Fruit fly (Drosophila melanogaster): Measurements from ENCODE around the gene hng3.

The hng3 gene

DNA sequence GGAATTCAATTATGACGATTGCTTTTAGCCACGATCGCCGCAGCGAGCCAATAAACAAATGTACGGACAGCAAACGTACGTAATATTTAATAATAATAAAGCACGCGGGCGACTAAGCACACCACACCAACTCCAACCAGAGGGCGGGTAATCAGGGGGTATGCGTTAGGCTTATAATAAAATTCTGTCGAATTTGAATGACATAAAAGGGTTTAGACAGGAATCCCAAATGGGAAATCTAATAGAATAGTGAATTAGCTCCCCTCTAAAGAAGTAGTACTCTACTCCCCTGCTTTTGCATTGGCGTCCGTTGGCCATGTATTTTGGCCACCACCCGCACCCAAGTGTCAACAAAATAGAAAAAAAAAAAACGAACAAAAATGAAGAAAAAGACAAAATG lies 32.9 kb downstream of the hng3 start (continued):
- TF ChIP-seq CG4424 (GFP tag; optimal IDR thresholded peaks at IDR 0.05) (no peak), HLH54F (GFP tag; optimal IDR thresholded peaks at IDR 0.05) (no peak), CG8281 (tag; optimal IDR thresholded peaks at IDR 0.05) (no peak), Sox102F (GFP tag; optimal IDR thresholded peaks at IDR 0.05) (peak; percentile 10), p53 (GFP tag; optimal IDR thresholded peaks at IDR 0.05) (no peak), Bteb2 (GFP tag; optimal IDR thresholded peaks at IDR 0.05) (no peak), Nf-YC (tag; optimal IDR thresholded peaks at IDR 0.05) (no peak), so (GFP tag; IDR thresholded peaks at IDR 0.05) (0 out of 3 replicates have a peak, but pooled peaks have one; percentile 24), CG7928 (GFP tag; optimal IDR thresholded peaks at IDR 0.05) (no peak), CG16813 (GFP tag; IDR thresholded peaks at IDR 0.05; ENCODE audit: partially characterized antibody) (peak; percentile 57; the same call in 2 of the 3 replicates), ash1 (GFP tag; optimal IDR thresholded peaks at IDR 0.05) (no peak), ac (GFP tag; optimal IDR thresholded peaks at IDR 0.05) (no peak), Atf6 (GFP tag; IDR thresholded peaks at IDR 0.05) (peak; percentile 42; the same call in 1 of the 2 replicates), Mad (GFP tag; optimal IDR thresholded peaks at IDR 0.05) (no peak), CG9932 (GFP tag; IDR thresholded peaks at IDR 0.05) (peak; percentile 43; the same call in 1 of the 2 replicates), wek (GFP tag; optimal IDR thresholded peaks at IDR 0.05) (no peak), Pdp1 (GFP tag; optimal IDR thresholded peaks at IDR 0.05) (no peak), CG9876 (GFP tag; optimal IDR thresholded peaks at IDR 0.05) (no peak), MTF-1 (GFP tag; optimal IDR thresholded peaks at IDR 0.05; ENCODE audit: borderline replicate concordance) (no peak), CG10959 (GFP tag; IDR thresholded peaks at IDR 0.05) (no peak), CG10431 (GFP tag; optimal IDR thresholded peaks at IDR 0.05) (no peak), HmgD (GFP tag; optimal IDR thresholded peaks at IDR 0.05) (no peak), fru (optimal IDR thresholded peaks at IDR 0.05) (no peak), ara (GFP tag; IDR thresholded peaks at IDR 0.05) (peak; percentile 20; the same call in 1 of the 2 replicates), dysf (GFP tag; IDR thresholded peaks at IDR 0.05) (peak; percentile 62; the same call in 2 of the 3 replicates), ranshi (GFP tag; IDR thresholded peaks at IDR 0.05) (0 out of 2 replicates have a peak, but pooled peaks have one; percentile 27), CG6272 (GFP tag; IDR thresholded peaks at IDR 0.05) (peak; percentile 48; the same call in 1 of the 2 replicates), Dbx (GFP tag; IDR thresholded peaks at IDR 0.05) (no peak), CG7839 (tag; optimal IDR thresholded peaks at IDR 0.05) (peak; percentile 8), tap (tag; optimal IDR thresholded peaks at IDR 0.05) (no peak), row (GFP tag; IDR thresholded peaks at IDR 0.05) (peak; percentile 43), Dip2 (GFP tag; IDR thresholded peaks at IDR 0.05) (no peak), psq (GFP tag; optimal IDR thresholded peaks at IDR 0.05) (no peak), bab2 (GFP tag; optimal IDR thresholded peaks at IDR 0.05) (no peak), CG2889 (GFP tag; IDR thresholded peaks at IDR 0.05) (no peak), CG2712 (tag; optimal IDR thresholded peaks at IDR 0.05) (no peak), CG13894 (tag; optimal IDR thresholded peaks at IDR 0.05) (no peak), Elba2 (GFP tag; optimal IDR thresholded peaks at IDR 0.05) (no peak), maf-S (GFP tag; optimal IDR thresholded peaks at IDR 0.05) (no peak), run (tag; optimal IDR thresholded peaks at IDR 0.05) (no peak), hth (optimal IDR thresholded peaks at IDR 0.05) (no peak), Hr51 (GFP tag; optimal IDR thresholded peaks at IDR 0.05) (peak in 1 of 2 experiments; percentile 28), sens (GFP tag) (peak; percentile 41), D (optimal IDR thresholded peaks at IDR 0.05) (no peak), D (GFP tag; optimal IDR thresholded peaks at IDR 0.05) (no peak), Sry-δ (GFP tag; optimal IDR thresholded peaks at IDR 0.05) (no peak), Mes4 (GFP tag; optimal IDR thresholded peaks at IDR 0.05) (no peak), crc (GFP tag; optimal IDR thresholded peaks at IDR 0.05) (no peak), CG8388 (GFP tag; optimal IDR thresholded peaks at IDR 0.05) (no peak), crol (GFP tag; IDR thresholded peaks at IDR 0.05) (no peak), Spps (tag; optimal IDR thresholded peaks at IDR 0.05) (no peak), CG3163 (GFP tag; optimal IDR thresholded peaks at IDR 0.05) (no peak), CG2202 (tag; optimal IDR thresholded peaks at IDR 0.05) (no peak)

All from whole organism, embryonic.